Worm (Caenorhabditis elegans) whole organism, young adult: ENCODE results near the gene Y75B8A.31.

Experiments used
- bed-2 ChIP-seq: fragments of 200-800 bp; sonication (Bioruptor generic); IDR thresholded peaks from 2 replicates; pipeline ENCODE4 v1.3.6; 2022; ENCODE audit warnings: missing genetic modification reagents, missing genetic modification characterization, missing compliant biosample characterization
- hsf-1 ChIP-seq: fragments of 200-800 bp; sonication (Bioruptor generic); IDR thresholded peaks from 2 replicates; pipeline ENCODE4 v1.3.6; 2022; ENCODE audit warnings: missing genetic modification reagents, missing genetic modification characterization, missing compliant biosample characterization
- madf-3 ChIP-seq: fragments of 200-800 bp; sonication (Bioruptor generic); IDR thresholded peaks from 2 replicates; pipeline ENCODE4 v1.3.6; 2022; ENCODE audit warnings: missing genetic modification reagents, missing genetic modification characterization, missing compliant biosample characterization
- nhr-120 ChIP-seq: fragments of 200-800 bp; sonication (Bioruptor generic); IDR thresholded peaks from 2 replicates; pipeline ENCODE4 v1.3.6; 2022; ENCODE audit warnings: missing genetic modification characterization, missing compliant biosample characterization

ce11 chrIII:12304805-12305377, 46.6 kb upstream of the Y75B8A.31 start:
- TF ChIP-seq bed-2 (GFP tag; lab: Robert Waterston, UW) (no peak), nhr-120 (GFP tag; lab: Robert Waterston, UW) (no peak), madf-3 (no peak), hsf-1 (GFP tag; lab: Robert Waterston, UW) (no peak)
